Fruit fly (Drosophila melanogaster) whole organism, embryonic: ENCODE results near the gene CG17349.

Experiments used
- CG10321 ChIP-seq: fragments of 200-800 bp; sonication (Bioruptor generic); IDR thresholded peaks from 2 replicates; pipeline ENCODE4 v1.3.6; 2022; ENCODE audit warnings: missing biosample characterization, missing genetic modification characterization
- CG10543 ChIP-seq: fragments of 200-800 bp; sonication (Bioruptor generic); optimal IDR thresholded peaks from 3 replicates; lab custom pipeline; 2017; ENCODE audit warnings: missing biosample characterization, mild to moderate bottlenecking, missing genetic modification characterization, moderate library complexity
- CG10959 ChIP-seq: fragments of 200-800 bp; sonication (Bioruptor generic); IDR thresholded peaks from 2 replicates; pipeline ENCODE4 v1.3.6; 2022; ENCODE audit warnings: missing biosample characterization, missing genetic modification characterization
- CG10979 ChIP-seq: fragments of 200-800 bp; sonication (Bioruptor generic); optimal IDR thresholded peaks from 2 replicates; lab custom pipeline; 2018; ENCODE audit warnings: missing biosample characterization, mild to moderate bottlenecking, missing genetic modification characterization, moderate library complexity
- CG12391 ChIP-seq: fragments of 200-800 bp; sonication (Bioruptor generic); optimal IDR thresholded peaks from 3 replicates; lab custom pipeline; 2018; ENCODE audit warnings: missing biosample characterization, mild to moderate bottlenecking, missing genetic modification characterization, moderate library complexity
- CG12942 ChIP-seq: fragments of 200-800 bp; sonication (Bioruptor generic); optimal IDR thresholded peaks from 3 replicates; lab custom pipeline; 2016; ENCODE audit warnings: missing biosample characterization, missing genetic modification characterization
- CG13296 ChIP-seq: fragments of 200-800 bp; sonication (Bioruptor generic); optimal IDR thresholded peaks from 3 replicates; lab custom pipeline; 2018; ENCODE audit warnings: missing biosample characterization, mild to moderate bottlenecking, missing genetic modification characterization
- CG17361 ChIP-seq: fragments of 200-800 bp; sonication (Bioruptor generic); IDR thresholded peaks from 3 replicates; pipeline ENCODE4 v1.3.6; 2022; ENCODE audit warnings: missing biosample characterization, missing genetic modification characterization
- CG2875 ChIP-seq: fragments of 200-800 bp; sonication (Bioruptor generic); optimal IDR thresholded peaks from 2 replicates; lab custom pipeline; 2017; ENCODE audit warnings: missing biosample characterization, mild to moderate bottlenecking, missing genetic modification characterization, missing genetic modification reagents
- CG2889 ChIP-seq: fragments of 200-800 bp; sonication (Bioruptor generic); IDR thresholded peaks from 3 replicates; pipeline ENCODE4 v1.3.6; 2022; ENCODE audit warnings: missing biosample characterization, missing genetic modification characterization
- CG30020 ChIP-seq: fragments of 200-800 bp; optimal IDR thresholded peaks from 2 replicates; lab custom pipeline; 2019; ENCODE audit warnings: missing biosample characterization, mild to moderate bottlenecking, missing genetic modification characterization, moderate library complexity
- CG30431 ChIP-seq: fragments of 200-800 bp; sonication (Bioruptor generic); optimal IDR thresholded peaks from 2 replicates; lab custom pipeline; 2017; ENCODE audit warnings: missing biosample characterization, missing genetic modification characterization
- CG31388 ChIP-seq: fragments of 200-800 bp; sonication (Bioruptor generic); optimal IDR thresholded peaks from 2 replicates; lab custom pipeline; 2016; ENCODE audit warnings: missing biosample characterization, missing genetic modification characterization
- CG32772 ChIP-seq: fragments of 200-800 bp; sonication (Bioruptor generic); IDR thresholded peaks from 2 replicates; pipeline ENCODE4 v1.3.6; 2022; ENCODE audit warnings: missing biosample characterization, missing genetic modification characterization
- CG34224 ChIP-seq: fragments of 200-800 bp; sonication (Bioruptor generic); IDR thresholded peaks from 3 replicates; pipeline ENCODE4 v1.3.6; 2022; ENCODE audit warnings: missing biosample characterization, missing genetic modification characterization; ENCODE audit not compliant: partially characterized antibody
- CG3995 ChIP-seq: fragments of 200-800 bp; sonication (Bioruptor generic); optimal IDR thresholded peaks from 3 replicates; lab custom pipeline; 2016; ENCODE audit warnings: missing biosample characterization, missing genetic modification characterization
- CG4328 ChIP-seq: fragments of 200-800 bp; sonication (Bioruptor generic); optimal IDR thresholded peaks from 3 replicates; lab custom pipeline; 2017; ENCODE audit warnings: missing biosample characterization, missing genetic modification reagents, missing genetic modification characterization
- CG4424 ChIP-seq: fragments of 200-800 bp; sonication (Bioruptor generic); optimal IDR thresholded peaks from 3 replicates; lab custom pipeline; 2016; ENCODE audit warnings: missing biosample characterization, missing genetic modification characterization
- CG4707 ChIP-seq: fragments of 200-800 bp; sonication (Bioruptor generic); optimal IDR thresholded peaks from 2 replicates; lab custom pipeline; 2018; ENCODE audit warnings: missing biosample characterization, mild to moderate bottlenecking, missing genetic modification characterization, moderate library complexity
- CG7556 ChIP-seq: fragments of 200-800 bp; sonication (Bioruptor generic); optimal IDR thresholded peaks from 2 replicates; lab custom pipeline; 2017; ENCODE audit warnings: missing biosample characterization, mild to moderate bottlenecking, missing genetic modification characterization
- CG8290 ChIP-seq, 3 experiments: fragments of 200-800 bp; sonication (Bioruptor generic); optimal IDR thresholded peaks; 2 replicates each; lab custom pipeline; 2016 to 2019; ENCODE audit warnings: missing biosample characterization in 3 of 3, missing genetic modification characterization in 3 of 3, mild to moderate bottlenecking in 2 of 3, moderate library complexity in 1 of 3
- CG8359 ChIP-seq: fragments of 200-800 bp; sonication (Bioruptor generic); optimal IDR thresholded peaks from 2 replicates; lab custom pipeline; 2017; ENCODE audit warnings: missing biosample characterization, mild to moderate bottlenecking, missing genetic modification characterization, borderline replicate concordance
- CG9727 ChIP-seq: fragments of 200-800 bp; sonication (Bioruptor generic); optimal IDR thresholded peaks from 3 replicates; lab custom pipeline; 2017; ENCODE audit warnings: missing biosample characterization, mild to moderate bottlenecking, missing genetic modification characterization
- D19B ChIP-seq: fragments of 200-800 bp; sonication (Bioruptor generic); optimal IDR thresholded peaks from 2 replicates; lab custom pipeline; 2017; ENCODE audit warnings: missing biosample characterization, mild to moderate bottlenecking, missing genetic modification characterization
- Dbx ChIP-seq: fragments of 200-800 bp; sonication (Bioruptor generic); IDR thresholded peaks from 3 replicates; pipeline ENCODE4 v1.3.6; 2022; ENCODE audit warnings: missing biosample characterization, missing genetic modification characterization
- Fer1 ChIP-seq: fragments of 200-800 bp; sonication (Bioruptor generic); optimal IDR thresholded peaks from 2 replicates; lab custom pipeline; 2017; ENCODE audit warnings: missing biosample characterization, mild to moderate bottlenecking, missing genetic modification characterization
- Gug ChIP-seq: fragments of 200-800 bp; sonication (Bioruptor generic); IDR thresholded peaks from 4 replicates; pipeline ENCODE4 v1.3.6; 2022; ENCODE audit warnings: missing biosample characterization, missing genetic modification characterization
- Max ChIP-seq: fragments of 200-800 bp; sonication (Bioruptor generic); optimal IDR thresholded peaks from 2 replicates; lab custom pipeline; 2016; ENCODE audit warnings: missing biosample characterization, mild to moderate bottlenecking, missing genetic modification characterization
- NFAT ChIP-seq: fragments of 200-800 bp; sonication (Bioruptor generic); IDR thresholded peaks from 2 replicates; pipeline ENCODE4 v1.3.6; 2022; ENCODE audit warnings: missing biosample characterization, missing genetic modification characterization
- Neu2 ChIP-seq: fragments of 200-800 bp; sonication (Bioruptor generic); optimal IDR thresholded peaks from 3 replicates; lab custom pipeline; 2016; ENCODE audit warnings: missing biosample characterization, missing genetic modification characterization, borderline replicate concordance
- ab ChIP-seq: fragments of 200-800 bp; sonication (Bioruptor generic); optimal IDR thresholded peaks from 2 replicates; lab custom pipeline; 2016; ENCODE audit warnings: missing biosample characterization, missing genetic modification characterization
- ase ChIP-seq: fragments of 200-800 bp; sonication (Bioruptor generic); IDR thresholded peaks from 3 replicates; pipeline ENCODE4 v1.3.6; 2022; ENCODE audit warnings: missing biosample characterization, missing genetic modification characterization
- bigmax ChIP-seq: fragments of 200-800 bp; sonication (Bioruptor generic); optimal IDR thresholded peaks from 2 replicates; lab custom pipeline; 2018; ENCODE audit warnings: missing biosample characterization, mild to moderate bottlenecking, missing genetic modification characterization
- crp ChIP-seq, 2 experiments: fragments of 200-800 bp; sonication (Bioruptor generic); optimal IDR thresholded peaks; 2 replicates in 1 of 2; 3 replicates in 1 of 2; lab custom pipeline; 2017; ENCODE audit warnings: missing biosample characterization in 2 of 2, missing genetic modification characterization in 2 of 2, mild to moderate bottlenecking in 1 of 2, moderate library complexity in 1 of 2
- danr ChIP-seq: fragments of 200-800 bp; sonication (Bioruptor generic); IDR thresholded peaks from 2 replicates; pipeline ENCODE4 v1.3.6; 2022; ENCODE audit warnings: missing biosample characterization, missing genetic modification characterization
- dimm ChIP-seq: fragments of 200-800 bp; sonication (Bioruptor generic); IDR thresholded peaks from 2 replicates; pipeline ENCODE4 v1.3.6; 2022; ENCODE audit warnings: missing biosample characterization, missing genetic modification characterization
- dysf ChIP-seq: fragments of 200-800 bp; sonication (Bioruptor generic); IDR thresholded peaks from 3 replicates; pipeline ENCODE4 v1.3.6; 2022; ENCODE audit warnings: missing biosample characterization, missing genetic modification characterization
- gem ChIP-seq: fragments of 200-800 bp; sonication (Bioruptor generic); optimal IDR thresholded peaks from 2 replicates; lab custom pipeline; 2019; ENCODE audit warnings: missing biosample characterization, mild to moderate bottlenecking, missing genetic modification characterization, moderate library complexity
- gsb ChIP-seq: fragments of 200-800 bp; sonication (Bioruptor generic); IDR thresholded peaks from 2 replicates; pipeline ENCODE4 v1.3.6; 2022; ENCODE audit warnings: missing biosample characterization, missing genetic modification characterization
- lbe ChIP-seq: fragments of 200-800 bp; sonication (Bioruptor generic); optimal IDR thresholded peaks from 2 replicates; lab custom pipeline; 2016; ENCODE audit warnings: missing biosample characterization, mild to moderate bottlenecking, missing genetic modification characterization
- salm ChIP-seq: fragments of 200-800 bp; sonication (Bioruptor generic); optimal IDR thresholded peaks from 2 replicates; lab custom pipeline; 2018; ENCODE audit warnings: missing biosample characterization, mild to moderate bottlenecking, missing genetic modification characterization
- sens ChIP-seq: fragments of 200-800 bp; sonication (Bioruptor generic); peaks from one replicate; lab custom pipeline; 2016; ENCODE audit warnings: missing biosample characterization, missing genetic modification characterization
- sima ChIP-seq: fragments of 200-800 bp; sonication (Bioruptor generic); optimal IDR thresholded peaks from 2 replicates; lab custom pipeline; 2016; ENCODE audit warnings: missing biosample characterization, missing genetic modification characterization
- sisA ChIP-seq: fragments of 200-800 bp; sonication (Bioruptor generic); IDR thresholded peaks from 2 replicates; pipeline ENCODE4 v1.3.6; 2022; ENCODE audit warnings: missing biosample characterization, missing genetic modification characterization
- slbo ChIP-seq: fragments of 200-800 bp; sonication (Bioruptor generic); IDR thresholded peaks from 2 replicates; pipeline ENCODE4 v1.3.6; 2022; ENCODE audit warnings: missing biosample characterization, missing genetic modification characterization
- tin ChIP-seq: fragments of 200-800 bp; sonication (Bioruptor generic); optimal IDR thresholded peaks from 3 replicates; lab custom pipeline; 2016; ENCODE audit warnings: missing biosample characterization, missing genetic modification characterization
- yki ChIP-seq: fragments of >200 bp; optimal IDR thresholded peaks from 3 replicates; lab custom pipeline; 2018
- zen2 ChIP-seq: fragments of 200-800 bp; sonication (Bioruptor generic); IDR thresholded peaks from 3 replicates; pipeline ENCODE4 v1.3.6; 2022; ENCODE audit warnings: missing biosample characterization, missing genetic modification characterization; ENCODE audit not compliant: partially characterized antibody

Gene CG17349

dm6 chr2L:19416602-19417497, 46.6 kb downstream of the CG17349 start, which contains the start of gene Lectin-galC1 (continued):
- TF ChIP-seq ab (peak; percentile 70), bigmax (GFP tag; lab: Kevin White, UChicago) (no peak), CG10321 (peak; percentile 65), CG10979 (tag; lab: Kevin White, UChicago) (peak; percentile 90), CG12391 (tag; lab: Kevin White, UChicago) (peak; percentile 89), Neu2 (peak; percentile 70), CG2875 (peak; percentile 86), CG4707 (peak; percentile 60), sens (peak; percentile 99), CG4328 (GFP tag; lab: Kevin White, UChicago) (peak; percentile 78), yki (no peak), CG13296 (GFP tag; lab: Kevin White, UChicago) (peak; percentile 76), Max (GFP tag; lab: Kevin White, UChicago) (peak; percentile 80), CG31388 (peak; percentile 85), dysf (GFP tag; lab: Robert Waterston, UW) (peak; percentile 89), Gug (GFP tag; lab: Robert Waterston, UW) (peak; percentile 73; the same call in 3 of the 4 replicates), CG32772 (peak; percentile 83), salm (tag; lab: Kevin White, UChicago) (peak; percentile 88), sima (peak; percentile 49), tin (peak; percentile 83), dimm (GFP tag; lab: Robert Waterston, UW) (no peak), CG30020 (tag; lab: Kevin White, UChicago) (peak; percentile 46), CG4424 (GFP tag; lab: Kevin White, UChicago) (peak; percentile 88), CG30431 (GFP tag; lab: Kevin White, UChicago) (peak; percentile 80), NFAT (GFP tag; lab: Robert Waterston, UW) (peak; percentile 59), CG8359 (GFP tag; lab: Kevin White, UChicago) (peak; percentile 68), CG12942 (GFP tag; lab: Kevin White, UChicago) (peak; percentile 82), gem (tag; lab: Kevin White, UChicago) (peak; percentile 94), crp (GFP tag; optimal IDR thresholded peaks at IDR 0.05; lab: Kevin White, UChicago) (peak in 1 of 2 experiments; percentile 52), slbo (GFP tag; lab: Robert Waterston, UW) (peak; percentile 87), CG34224 (GFP tag; lab: Robert Waterston, UW) (no peak), gsb (GFP tag; lab: Robert Waterston, UW) (peak; percentile 65), ase (GFP tag; lab: Robert Waterston, UW) (no peak; the same call in 1 of the 3 replicates), sisA (GFP tag; lab: Robert Waterston, UW) (peak; percentile 88; the same call in 1 of the 2 replicates), CG3995 (GFP tag; lab: Kevin White, UChicago) (peak; percentile 0), zen2 (no peak), lbe (GFP tag; lab: Kevin White, UChicago) (no peak), danr (GFP tag; lab: Robert Waterston, UW) (peak; percentile 60), CG10959 (GFP tag; lab: Robert Waterston, UW) (peak; percentile 82), Fer1 (GFP tag; lab: Kevin White, UChicago) (peak; percentile 82), CG10543 (peak; percentile 36), CG17361 (GFP tag; lab: Robert Waterston, UW) (peak; percentile 84), D19B (GFP tag; lab: Kevin White, UChicago) (no peak), Dbx (GFP tag; lab: Robert Waterston, UW) (peak; percentile 66; the same call in 1 of the 3 replicates), CG8290 (GFP tag; optimal IDR thresholded peaks at IDR 0.05; lab: Kevin White, UChicago) (peak; percentile 64), CG8290 (tag; optimal IDR thresholded peaks at IDR 0.05; lab: Kevin White, UChicago) (peak in 1 of 2 experiments; percentile 61), CG7556 (GFP tag; lab: Kevin White, UChicago) (peak; percentile 80), CG9727 (peak; percentile 87), CG2889 (GFP tag; lab: Robert Waterston, UW) (peak; percentile 70; the same call in 2 of the 3 replicates)
